Worm (Caenorhabditis elegans) whole organism, L1 larva: ENCODE measurements around the gene tsp-6.

Experiments used
- C16A3.4 ChIP-seq: fragments of 150-350 bp; optimal IDR thresholded peaks from 2 replicates; lab custom pipeline; 2014; ENCODE audit warnings: missing biosample characterization, missing genetic modification characterization
- C34B4.2 ChIP-seq: sonication (generic microtip); optimal IDR thresholded peaks from 2 replicates; lab custom pipeline; 2017; ENCODE audit warnings: mild to moderate bottlenecking, missing genetic modification characterization, missing compliant biosample characterization
- F16B12.6 ChIP-seq: fragments of 150-350 bp; optimal IDR thresholded peaks from 2 replicates; lab custom pipeline; 2014; ENCODE audit warnings: missing biosample characterization, missing genetic modification characterization
- alr-1 ChIP-seq: fragments of 200-800 bp; sonication (Bioruptor generic); optimal IDR thresholded peaks from 2 replicates; lab custom pipeline; 2018; ENCODE audit warnings: borderline replicate concordance, mild to moderate bottlenecking, missing genetic modification characterization, missing compliant biosample characterization
- blmp-1 ChIP-seq: fragments of 150-350 bp; optimal IDR thresholded peaks from 2 replicates; lab custom pipeline; 2014; ENCODE audit warnings: missing biosample characterization, missing genetic modification characterization
- ceh-8 ChIP-seq: fragments of 200-800 bp; sonication (Bioruptor generic); optimal IDR thresholded peaks from 2 replicates; lab custom pipeline; 2018; ENCODE audit warnings: mild to moderate bottlenecking, missing genetic modification characterization, moderate library complexity, missing compliant biosample characterization
- ceh-88 ChIP-seq: fragments of 200-800 bp; sonication (Bioruptor generic); IDR thresholded peaks from 2 replicates; pipeline ENCODE4 v1.3.6; 2022; ENCODE audit warnings: missing genetic modification characterization, missing compliant biosample characterization
- ceh-90 ChIP-seq: sonication (generic microtip); optimal IDR thresholded peaks from 2 replicates; lab custom pipeline; 2016; ENCODE audit warnings: missing genetic modification characterization, missing compliant biosample characterization
- ces-1 ChIP-seq: fragments of 150-350 bp; optimal IDR thresholded peaks from 2 replicates; lab custom pipeline; 2014; ENCODE audit warnings: missing biosample characterization, missing genetic modification reagents, missing genetic modification characterization
- dsc-1 ChIP-seq: sonication (generic microtip); optimal IDR thresholded peaks from 2 replicates; lab custom pipeline; 2016; ENCODE audit warnings: mild to moderate bottlenecking, missing genetic modification characterization, missing compliant biosample characterization
- egl-13 ChIP-seq: sonication (generic microtip); optimal IDR thresholded peaks from 2 replicates; lab custom pipeline; 2016; ENCODE audit warnings: missing genotype, missing genetic modification reagents, missing genetic modification characterization, missing compliant biosample characterization
- elt-2 ChIP-seq: sonication (generic microtip); optimal IDR thresholded peaks from 2 replicates; lab custom pipeline; 2016; ENCODE audit warnings: missing genetic modification characterization, mild to moderate bottlenecking, inconsistent platforms, missing compliant biosample characterization, missing genetic modification reagents
- ets-5 ChIP-seq: fragments of 200-800 bp; sonication (Bioruptor generic); IDR thresholded peaks from 2 replicates; pipeline ENCODE4 v1.3.6; 2022; ENCODE audit warnings: missing genetic modification characterization, missing compliant biosample characterization
- fkh-10 ChIP-seq: sonication (generic microtip); optimal IDR thresholded peaks from 2 replicates; lab custom pipeline; 2017; ENCODE audit warnings: missing biosample characterization, missing genetic modification reagents, missing genetic modification characterization
- fkh-8 ChIP-seq: sonication (generic microtip); optimal IDR thresholded peaks from 2 replicates; lab custom pipeline; 2016; ENCODE audit warnings: mild to moderate bottlenecking, missing genetic modification characterization, missing compliant biosample characterization
- fos-1 ChIP-seq: fragments of 150-350 bp; optimal IDR thresholded peaks from 2 replicates; lab custom pipeline; 2014; ENCODE audit warnings: missing biosample characterization, missing genetic modification characterization
- grh-1 ChIP-seq: fragments of 200-800 bp; sonication (Bioruptor generic); IDR thresholded peaks from 2 replicates; pipeline ENCODE4 v1.3.6; 2022; ENCODE audit warnings: missing genetic modification reagents, missing genetic modification characterization, missing compliant biosample characterization
- hlh-17 ChIP-seq: fragments of 200-800 bp; sonication (Bioruptor generic); optimal IDR thresholded peaks from 2 replicates; lab custom pipeline; 2018; ENCODE audit warnings: missing genetic modification characterization, mild to moderate bottlenecking, missing compliant biosample characterization, moderate library complexity, borderline replicate concordance
- hlh-4 ChIP-seq: sonication (generic microtip); optimal IDR thresholded peaks from 2 replicates; lab custom pipeline; 2016; ENCODE audit warnings: mild to moderate bottlenecking, missing genetic modification characterization, missing compliant biosample characterization
- irx-1 ChIP-seq: sonication (generic microtip); optimal IDR thresholded peaks from 2 replicates; lab custom pipeline; 2016; ENCODE audit warnings: missing genetic modification characterization, missing compliant biosample characterization
- isw-1 ChIP-seq: fragments of 200-800 bp; sonication (Bioruptor generic); IDR thresholded peaks from 2 replicates; pipeline ENCODE4 v1.3.6; 2022; ENCODE audit warnings: missing genetic modification characterization, missing compliant biosample characterization
- jun-1 ChIP-seq: fragments of 150-350 bp; optimal IDR thresholded peaks from 2 replicates; lab custom pipeline; 2014; ENCODE audit warnings: missing biosample characterization, missing genetic modification reagents, missing genetic modification characterization
- lin-14 ChIP-seq: fragments of 200-800 bp; sonication (Bioruptor generic); optimal IDR thresholded peaks from 2 replicates; lab custom pipeline; 2018; ENCODE audit warnings: mild to moderate bottlenecking, missing genetic modification characterization, moderate library complexity, missing compliant biosample characterization
- lin-15B ChIP-seq: fragments of 150-350 bp; sonication (generic microtip); optimal IDR thresholded peaks from 3 replicates; lab custom pipeline; 2014; ENCODE audit warnings: missing biosample characterization, missing genetic modification characterization
- lin-35 ChIP-seq, 2 experiments: fragments of 150-350 bp; optimal IDR thresholded peaks; 2 replicates each; lab custom pipeline; 2014; ENCODE audit warnings: missing biosample characterization in 2 of 2, missing genetic modification characterization in 2 of 2, missing genetic modification reagents in 2 of 2
- lin-39 ChIP-seq: fragments of 150-350 bp; optimal IDR thresholded peaks from 2 replicates; lab custom pipeline; 2014; ENCODE audit warnings: missing biosample characterization, missing genetic modification reagents, missing genetic modification characterization
- mef-2 ChIP-seq: fragments of 150-350 bp; optimal IDR thresholded peaks from 2 replicates; lab custom pipeline; 2014; ENCODE audit warnings: missing biosample characterization, missing genetic modification characterization
- nhr-12 ChIP-seq: sonication (generic microtip); optimal IDR thresholded peaks from 2 replicates; lab custom pipeline; 2017; ENCODE audit warnings: missing biosample characterization, missing genetic modification characterization
- nhr-19 ChIP-seq: fragments of 200-800 bp; sonication (Bioruptor generic); conservative IDR thresholded peaks from 2 replicates; pipeline ENCODE4 v1.3.6; 2022; ENCODE audit warnings: missing genetic modification characterization, missing compliant biosample characterization
- nhr-237 ChIP-seq: fragments of 150-350 bp; optimal IDR thresholded peaks from 2 replicates; lab custom pipeline; 2014; ENCODE audit warnings: missing biosample characterization, missing genetic modification characterization
- nhr-47 ChIP-seq: sonication (generic microtip); optimal IDR thresholded peaks from 2 replicates; lab custom pipeline; 2016; ENCODE audit warnings: mild to moderate bottlenecking, missing genetic modification characterization, moderate library complexity, missing compliant biosample characterization
- nhr-71 ChIP-seq: sonication (generic microtip); optimal IDR thresholded peaks from 2 replicates; lab custom pipeline; 2016; ENCODE audit warnings: mild to moderate bottlenecking, missing genetic modification characterization, moderate library complexity, missing compliant biosample characterization
- nhr-84 ChIP-seq: sonication (generic microtip); optimal IDR thresholded peaks from 2 replicates; lab custom pipeline; 2017; ENCODE audit warnings: missing biosample characterization, missing genetic modification characterization
- nhr-85 ChIP-seq: sonication (generic microtip); peaks from one replicate; lab custom pipeline; 2016; ENCODE audit warnings: missing genetic modification characterization, inconsistent platforms, missing compliant biosample characterization
- pag-3 ChIP-seq: sonication (generic microtip); optimal IDR thresholded peaks from 2 replicates; lab custom pipeline; 2017; ENCODE audit warnings: missing genetic modification characterization, mild to moderate bottlenecking, missing compliant biosample characterization, antibody characterized with exemption, borderline replicate concordance; ENCODE audit not compliant: insufficient read depth
- pax-3 ChIP-seq: fragments of 200-800 bp; sonication (Bioruptor generic); optimal IDR thresholded peaks from 2 replicates; lab custom pipeline; 2018; ENCODE audit warnings: mild to moderate bottlenecking, missing genetic modification characterization, moderate library complexity, missing compliant biosample characterization
- pqm-1 ChIP-seq: sonication (generic microtip); optimal IDR thresholded peaks from 3 replicates; lab custom pipeline; 2017; ENCODE audit warnings: missing biosample characterization, missing genetic modification characterization
- rnt-1 ChIP-seq: sonication (generic microtip); optimal IDR thresholded peaks from 2 replicates; lab custom pipeline; 2016; ENCODE audit warnings: mild to moderate bottlenecking, missing genetic modification characterization, moderate library complexity, missing compliant biosample characterization
- skn-1 ChIP-seq: fragments of 150-350 bp; optimal IDR thresholded peaks from 2 replicates; lab custom pipeline; 2014; ENCODE audit warnings: missing biosample characterization, missing genetic modification characterization
- snu-23 ChIP-seq: sonication (generic microtip); optimal IDR thresholded peaks from 2 replicates; lab custom pipeline; 2016; ENCODE audit warnings: missing genetic modification characterization, missing compliant biosample characterization
- sox-4 ChIP-seq: sonication (generic microtip); optimal IDR thresholded peaks from 2 replicates; lab custom pipeline; 2016; ENCODE audit warnings: missing genetic modification characterization, missing compliant biosample characterization
- sptf-1 ChIP-seq: fragments of 150-350 bp; optimal IDR thresholded peaks from 2 replicates; lab custom pipeline; 2014; ENCODE audit warnings: missing biosample characterization, missing genetic modification characterization
- sup-37 ChIP-seq: fragments of 200-800 bp; sonication (Bioruptor generic); optimal IDR thresholded peaks from 2 replicates; lab custom pipeline; 2018; ENCODE audit warnings: mild to moderate bottlenecking, missing genetic modification characterization, missing compliant biosample characterization
- swsn-7 ChIP-seq: sonication (generic microtip); optimal IDR thresholded peaks from 2 replicates; lab custom pipeline; 2016; ENCODE audit warnings: missing genetic modification characterization, missing compliant biosample characterization
- tlp-1 ChIP-seq: fragments of 150-350 bp; optimal IDR thresholded peaks from 2 replicates; lab custom pipeline; 2014; ENCODE audit warnings: missing biosample characterization, missing genetic modification characterization
- unc-130 ChIP-seq: fragments of 150-350 bp; optimal IDR thresholded peaks from 2 replicates; lab custom pipeline; 2017; ENCODE audit warnings: missing biosample characterization, missing genetic modification characterization, inconsistent platforms
- unc-30 ChIP-seq: sonication (generic microtip); optimal IDR thresholded peaks from 2 replicates; lab custom pipeline; 2017; ENCODE audit warnings: missing biosample characterization, missing genetic modification characterization
- unc-86 ChIP-seq: sonication (generic microtip); optimal IDR thresholded peaks from 2 replicates; lab custom pipeline; 2016; ENCODE audit warnings: missing genetic modification characterization, missing compliant biosample characterization
- xbp-1 ChIP-seq: sonication (generic microtip); optimal IDR thresholded peaks from 2 replicates; lab custom pipeline; 2016; ENCODE audit warnings: missing genetic modification characterization, missing compliant biosample characterization
- ztf-11 ChIP-seq, 2 experiments: sonication (generic microtip); optimal IDR thresholded peaks; 2 replicates each; lab custom pipeline; 2016 to 2017; ENCODE audit warnings: missing genetic modification characterization in 2 of 2, missing biosample characterization in 1 of 2, missing compliant biosample characterization in 1 of 2

The tsp-6 gene

DNA sequence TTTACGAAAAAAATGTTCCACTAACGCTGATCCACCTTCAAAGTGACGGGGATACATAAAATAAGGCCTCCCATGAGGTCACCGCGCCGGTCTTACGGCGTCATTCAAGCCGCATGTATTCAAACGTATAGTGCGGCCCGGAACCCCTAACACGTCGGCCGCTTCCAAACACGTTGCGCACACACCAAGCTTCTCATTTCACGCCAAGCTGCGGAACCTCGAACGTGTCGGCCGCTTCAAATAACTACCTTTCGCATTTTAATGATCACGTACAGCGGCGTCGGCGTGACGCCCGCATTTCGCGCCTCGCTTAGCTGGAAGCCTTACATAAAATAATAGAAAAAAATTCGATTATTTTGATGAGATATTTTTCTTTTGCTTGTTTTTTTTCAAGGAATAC is 23.3 kb downstream of the tsp-6 start (continued):
- TF ChIP-seq alr-1 (tag; lab: Kevin White, UChicago) (no peak), pag-3 (tag; lab: Kevin White, UChicago) (no peak)

DNA sequence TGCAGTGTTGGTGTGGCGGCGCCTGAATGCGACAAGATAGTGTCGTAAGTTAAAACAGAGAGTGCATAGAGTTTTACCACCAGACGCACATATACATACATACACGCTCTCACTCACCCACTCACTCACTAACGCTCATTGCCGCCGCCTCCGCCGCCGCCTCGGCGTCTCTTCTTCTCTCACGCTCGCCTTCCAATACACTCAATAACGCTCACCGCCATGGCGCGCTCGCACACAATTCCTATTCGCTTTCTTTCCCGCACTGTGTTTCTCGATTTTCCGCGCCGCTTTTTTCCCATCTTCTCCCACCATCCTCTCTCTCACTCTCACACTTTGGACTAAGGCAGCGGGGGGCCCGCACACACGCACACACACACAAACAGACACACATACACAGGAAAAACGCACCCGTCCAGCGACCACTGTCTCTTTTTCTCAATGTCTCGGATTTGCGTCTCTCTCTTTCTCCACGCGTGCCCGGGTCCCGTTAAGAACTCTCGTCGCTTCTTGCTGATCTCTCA is 32.2 kb downstream of the tsp-6 start, which contains the start of gene kin-29:
TSS of gene kin-29 (minus strand) at position 51 of the 521 bp plus-strand sequence.
- TF ChIP-seq nhr-71 (tag; lab: Kevin White, UChicago) = peak; percentile 91
- TF ChIP-seq nhr-47 = peak; percentile 87
- peak; percentile 70 for TF ChIP-seq elt-2 (tag; lab: Kevin White, UChicago)
- TF ChIP-seq isw-1 (GFP tag; lab: Robert Waterston, UW) = peak; percentile 59
- TF ChIP-seq alr-1 (tag; lab: Kevin White, UChicago) = no peak
- TF ChIP-seq hlh-17 = no peak
- TF ChIP-seq sptf-1 = no peak
- TF ChIP-seq nhr-84 (tag; lab: Kevin White, UChicago) = no peak
- peak; percentile 32 for TF ChIP-seq mef-2 (tag; lab: Kevin White, UChicago)
- TF ChIP-seq nhr-237 = peak; percentile 43
- no peak for TF ChIP-seq unc-30 (tag; lab: Kevin White, UChicago)
- TF ChIP-seq xbp-1 (tag; lab: Kevin White, UChicago) = peak; percentile 77
- TF ChIP-seq egl-13 (tag; lab: Kevin White, UChicago) = peak; percentile 64
- TF ChIP-seq jun-1 (tag; lab: Kevin White, UChicago) = peak; percentile 90
- no peak for TF ChIP-seq ets-5 (GFP tag; lab: Robert Waterston, UW)
- no peak for TF ChIP-seq hlh-4 (tag; lab: Kevin White, UChicago)
- TF ChIP-seq lin-14 (GFP tag; lab: Kevin White, UChicago) = peak; percentile 96
- TF ChIP-seq irx-1 (tag; lab: Kevin White, UChicago) = peak; percentile 66
- no peak for TF ChIP-seq ces-1
- TF ChIP-seq ceh-90 (tag; lab: Kevin White, UChicago) = no peak
- TF ChIP-seq swsn-7 = peak; percentile 92
- peak; percentile 95 for TF ChIP-seq fkh-8 (tag; lab: Kevin White, UChicago)
- TF ChIP-seq snu-23 (GFP tag; lab: Kevin White, UChicago) = peak; percentile 96
- TF ChIP-seq pax-3 (tag; lab: Kevin White, UChicago) = peak; percentile 67
- TF ChIP-seq nhr-85 = peak; percentile 93
- peak; percentile 86 for TF ChIP-seq unc-86 (tag; lab: Kevin White, UChicago)
- TF ChIP-seq unc-130 = peak; percentile 30
- TF ChIP-seq ztf-11 (tag; optimal IDR thresholded peaks at IDR 0.05; lab: Kevin White, UChicago) = peak in 1 of 2 experiments; percentile 71
- TF ChIP-seq sox-4 (tag; lab: Kevin White, UChicago) = peak; percentile 51
- TF ChIP-seq ceh-88 (GFP tag; lab: Robert Waterston, UW) = peak; percentile 51; the same call in 1 of the 2 replicates
- TF ChIP-seq blmp-1 = peak; percentile 82
- peak; percentile 48 for TF ChIP-seq fos-1
- TF ChIP-seq F16B12.6 (tag; lab: Kevin White, UChicago) = no peak
- TF ChIP-seq dsc-1 = peak; percentile 87
- peak; percentile 48 to 79 for TF ChIP-seq lin-35 (GFP tag; optimal IDR thresholded peaks at IDR 0.05; lab: Kevin White, UChicago)
- no peak for TF ChIP-seq tlp-1
- TF ChIP-seq ceh-8 (GFP tag; lab: Kevin White, UChicago) = peak; percentile 35
- peak; percentile 66 for TF ChIP-seq rnt-1 (tag; lab: Kevin White, UChicago)
- TF ChIP-seq nhr-12 = no peak
- peak; percentile 71 for TF ChIP-seq nhr-19 (GFP tag; lab: Robert Waterston, UW)
- TF ChIP-seq lin-15B (tag; lab: Kevin White, UChicago) = peak; percentile 11
- TF ChIP-seq fkh-10 (GFP tag; lab: Kevin White, UChicago) = peak; percentile 89
- no peak for TF ChIP-seq C34B4.2 (tag; lab: Kevin White, UChicago)
- TF ChIP-seq grh-1 (GFP tag; lab: Robert Waterston, UW) = 0 out of 2 replicates have a peak, but pooled peaks have one; percentile 27
- peak; percentile 86 for TF ChIP-seq C16A3.4
- no peak for TF ChIP-seq pqm-1
- TF ChIP-seq lin-39 (tag; lab: Kevin White, UChicago) = no peak
- TF ChIP-seq skn-1 (tag; lab: Kevin White, UChicago) = peak; percentile 84
- TF ChIP-seq sup-37 (GFP tag; lab: Kevin White, UChicago) = no peak
